Worm (Caenorhabditis elegans) whole organism, early embryonic: ENCODE results near the gene hpa-1.

ENCODE experiments used
- B0310.2 ChIP-seq: sonication (generic microtip); optimal IDR thresholded peaks from 2 replicates; lab custom pipeline; 2016; ENCODE audit warnings: mild to moderate bottlenecking, missing genetic modification characterization, missing compliant biosample characterization
- F13C5.2 ChIP-seq: sonication (generic microtip); optimal IDR thresholded peaks from 2 replicates; lab custom pipeline; 2017; ENCODE audit warnings: mild to moderate bottlenecking, missing genetic modification characterization, inconsistent platforms, missing compliant biosample characterization
- ama-1 ChIP-seq: fragments of 150-350 bp; optimal IDR thresholded peaks from 2 replicates; lab custom pipeline; 2014
- ceh-13 ChIP-seq: fragments of 200-800 bp; sonication (Bioruptor generic); optimal IDR thresholded peaks from 2 replicates; lab custom pipeline; 2018; ENCODE audit warnings: mild to moderate bottlenecking, missing genetic modification characterization, missing compliant biosample characterization
- ceh-36 ChIP-seq: sonication (generic microtip); optimal IDR thresholded peaks from 2 replicates; lab custom pipeline; 2016; ENCODE audit warnings: missing genetic modification characterization, inconsistent platforms, missing compliant biosample characterization
- flt-1 ChIP-seq: fragments of 200-800 bp; sonication (Bioruptor generic); IDR thresholded peaks from 2 replicates; pipeline ENCODE4 v1.3.6; 2022; ENCODE audit warnings: missing genetic modification characterization, missing compliant biosample characterization
- hmbx-1 ChIP-seq: sonication (generic microtip); optimal IDR thresholded peaks from 2 replicates; lab custom pipeline; 2016; ENCODE audit warnings: mild to moderate bottlenecking, missing genetic modification characterization, missing compliant biosample characterization
- hnd-1 ChIP-seq: sonication (generic microtip); optimal IDR thresholded peaks from 2 replicates; lab custom pipeline; 2016; ENCODE audit warnings: missing genetic modification characterization, missing compliant biosample characterization
- sea-1 ChIP-seq: fragments of 200-800 bp; sonication (Bioruptor generic); conservative IDR thresholded peaks from 2 replicates; pipeline ENCODE4 v1.3.6; 2022; ENCODE audit warnings: missing genetic modification characterization, missing compliant biosample characterization
- tbx-11 ChIP-seq: fragments of 200-800 bp; sonication (Bioruptor generic); IDR thresholded peaks from 2 replicates; pipeline ENCODE4 v1.3.6; 2022; ENCODE audit warnings: missing genetic modification characterization, missing compliant biosample characterization
- tbx-37 ChIP-seq: fragments of 200-800 bp; sonication (Bioruptor generic); conservative IDR thresholded peaks from 2 replicates; pipeline ENCODE4 v1.3.6; 2022; ENCODE audit warnings: missing genetic modification reagents, missing genetic modification characterization, missing compliant biosample characterization
- tra-4 ChIP-seq: sonication (generic microtip); optimal IDR thresholded peaks from 2 replicates; lab custom pipeline; 2017; ENCODE audit warnings: missing genetic modification characterization, missing compliant biosample characterization

- TF ChIP-seq B0310.2 (tag; lab: Kevin White, UChicago) (no peak), flt-1 (GFP tag; lab: Robert Waterston, UW) (no peak), sea-1 (GFP tag; lab: Robert Waterston, UW) (no peak), ceh-36 (tag; lab: Kevin White, UChicago) (no peak), hnd-1 (tag; lab: Kevin White, UChicago) (no peak), ama-1 (lab: Kevin White, UChicago) (no peak), tbx-37 (no peak), tra-4 (tag; lab: Kevin White, UChicago) (no peak), ceh-13 (no peak), hmbx-1 (no peak), F13C5.2 (no peak), tbx-11 (GFP tag; lab: Robert Waterston, UW) (no peak)
Measured at ce11 chrIV:16236827-16237226, 3.9 kb upstream of the hpa-1 start.
